Fruit fly (Drosophila melanogaster): ENCODE results near the gene crol.

DNA sequence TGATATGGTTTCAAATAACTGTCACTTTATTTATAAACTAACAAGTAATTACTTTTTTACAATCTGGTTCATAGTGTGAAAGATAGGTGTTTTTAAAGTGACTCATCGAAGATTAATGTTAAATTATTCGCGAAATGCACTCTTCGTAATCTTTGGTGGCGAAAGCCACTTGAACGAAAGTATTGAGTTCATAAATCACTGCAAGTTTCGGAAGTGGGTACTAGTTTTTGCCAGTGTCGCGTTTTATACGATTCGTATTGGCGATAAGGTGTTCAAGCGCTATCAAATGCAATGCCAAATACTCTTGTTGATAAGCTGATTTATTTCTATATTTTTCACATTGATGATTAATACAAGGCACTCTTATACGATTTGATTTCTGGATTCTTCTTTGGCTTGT lies 32.3 kb upstream of the crol start:
- TF ChIP-seq CG8478 (optimal IDR thresholded peaks at IDR 0.05): no peak
- no peak for TF ChIP-seq Dll (optimal IDR thresholded peaks at IDR 0.05)
